Fruit fly (Drosophila melanogaster) whole organism, wandering third instar larva: ENCODE results near the gene Pgant2.

Experiments used
- Abd-B ChIP-seq: fragments of >200 bp; optimal IDR thresholded peaks from 2 replicates; lab custom pipeline; 2017; ENCODE audit warnings: missing biosample characterization, missing genetic modification characterization
- CG32264 ChIP-seq: fragments of 200-800 bp; sonication (Bioruptor generic); optimal IDR thresholded peaks from 2 replicates; lab custom pipeline; 2016; ENCODE audit warnings: missing biosample characterization, missing genetic modification characterization
- CG9705 ChIP-seq: fragments of 200-800 bp; sonication (Bioruptor generic); optimal IDR thresholded peaks from 2 replicates; lab custom pipeline; 2018; ENCODE audit warnings: missing biosample characterization, mild to moderate bottlenecking, missing genetic modification characterization
- CrebA ChIP-seq: fragments of 200-800 bp; sonication (Bioruptor generic); optimal IDR thresholded peaks from 2 replicates; lab custom pipeline; 2016; ENCODE audit warnings: missing biosample characterization, mild to moderate bottlenecking, missing genetic modification characterization, borderline replicate concordance
- Dfd ChIP-seq: fragments of >200 bp; optimal IDR thresholded peaks from 2 replicates; lab custom pipeline; 2017; ENCODE audit warnings: missing biosample characterization, missing genetic modification characterization
- Dif ChIP-seq: fragments of 200-275, 200-300 bp; sonication (Bioruptor generic); optimal IDR thresholded peaks from 2 replicates; lab custom pipeline; 2018; ENCODE audit warnings: missing biosample characterization, missing genetic modification characterization; ENCODE audit not compliant: partially characterized antibody
- GATAd ChIP-seq: sonication (Bioruptor generic); optimal IDR thresholded peaks from 2 replicates; lab custom pipeline; 2016; ENCODE audit warnings: missing biosample characterization, missing genetic modification characterization
- HLH106 ChIP-seq: fragments of 200-800 bp; optimal IDR thresholded peaks from 3 replicates; lab custom pipeline; 2019; ENCODE audit warnings: missing biosample characterization, mild to moderate bottlenecking, missing genetic modification characterization, moderate library complexity
- Hnf4 ChIP-seq: fragments of 200-800 bp; sonication (Bioruptor generic); optimal IDR thresholded peaks from 2 replicates; lab custom pipeline; 2016; ENCODE audit warnings: missing biosample characterization, mild to moderate bottlenecking, missing genetic modification characterization
- Hr78 ChIP-seq: fragments of >200 bp; optimal IDR thresholded peaks from 2 replicates; lab custom pipeline; 2017; ENCODE audit warnings: missing biosample characterization, missing genetic modification characterization
- Hr83 ChIP-seq: fragments of 200-300 bp; sonication (Bioruptor generic); optimal IDR thresholded peaks from 2 replicates; lab custom pipeline; 2016; ENCODE audit warnings: missing biosample characterization, mild to moderate bottlenecking, missing genetic modification characterization, moderate library complexity; ENCODE audit not compliant: poor library complexity, severe bottlenecking
- Jra ChIP-seq: sonication (Bioruptor generic); optimal IDR thresholded peaks from 2 replicates; lab custom pipeline; 2016; ENCODE audit warnings: missing biosample characterization, missing genetic modification characterization
- Mio ChIP-seq: sonication (Bioruptor generic); optimal IDR thresholded peaks from 2 replicates; lab custom pipeline; 2016; ENCODE audit warnings: missing biosample characterization, missing genetic modification characterization
- Myc ChIP-seq: fragments of >200 bp; optimal IDR thresholded peaks from 2 replicates; lab custom pipeline; 2017
- N ChIP-seq: fragments of >200 bp; optimal IDR thresholded peaks from 2 replicates; lab custom pipeline; 2018; ENCODE audit warnings: missing biosample characterization, missing external identifiers, missing genetic modification characterization
- OdsH ChIP-seq: fragments of 200-800 bp; sonication (Bioruptor generic); optimal IDR thresholded peaks from 2 replicates; lab custom pipeline; 2016; ENCODE audit warnings: missing biosample characterization, mild to moderate bottlenecking, missing genetic modification characterization
- Rel ChIP-seq, 2 experiments: fragments of 200-800 bp; sonication (Bioruptor generic) in 1 of 2; optimal IDR thresholded peaks; 2 replicates in 1 of 2; 3 replicates in 1 of 2; lab custom pipeline; 2016 to 2019; ENCODE audit warnings: mild to moderate bottlenecking in 2 of 2, missing biosample characterization in 2 of 2, missing genetic modification characterization in 2 of 2, moderate library complexity in 1 of 2
- Sp1 ChIP-seq: fragments of 200-800 bp; sonication (Bioruptor generic); optimal IDR thresholded peaks from 3 replicates; lab custom pipeline; 2019; ENCODE audit warnings: missing biosample characterization, mild to moderate bottlenecking, missing genetic modification characterization, moderate library complexity
- Vsx2 ChIP-seq: fragments of 200-300, 225-300 bp; sonication (Bioruptor generic); optimal IDR thresholded peaks from 2 replicates; lab custom pipeline; 2018; ENCODE audit warnings: missing biosample characterization, missing genetic modification characterization; ENCODE audit not compliant: partially characterized antibody
- brk ChIP-seq: fragments of 200-800 bp; sonication (Bioruptor generic); optimal IDR thresholded peaks from 2 replicates; lab custom pipeline; 2016; ENCODE audit warnings: missing biosample characterization, mild to moderate bottlenecking, missing genetic modification characterization
- dl ChIP-seq, 2 experiments: fragments of 175-275, 200-275 bp in 1 of 2; fragments of 200-275 bp in 1 of 2; sonication (Bioruptor generic); optimal IDR thresholded peaks; lab custom pipeline; 2018; ENCODE audit warnings: mild to moderate bottlenecking in 2 of 2, missing biosample characterization in 2 of 2, missing genetic modification characterization in 2 of 2, moderate library complexity in 2 of 2; ENCODE audit not compliant: partially characterized antibody in 2 of 2, insufficient read depth in 1 of 2
- dmrt93B ChIP-seq: fragments of 200-800 bp; sonication (Bioruptor generic); optimal IDR thresholded peaks from 2 replicates; lab custom pipeline; 2018; ENCODE audit warnings: missing biosample characterization, mild to moderate bottlenecking, missing genetic modification characterization
- dsf ChIP-seq: sonication (Bioruptor generic); optimal IDR thresholded peaks from 2 replicates; lab custom pipeline; 2016; ENCODE audit warnings: missing biosample characterization, missing genetic modification characterization, borderline replicate concordance
- ey ChIP-seq: fragments of 200-800 bp; sonication (Bioruptor generic); optimal IDR thresholded peaks from 2 replicates; lab custom pipeline; 2016; ENCODE audit warnings: missing biosample characterization, missing genetic modification characterization
- foxo ChIP-seq, 2 experiments: fragments of 200-800 bp; sonication (Bioruptor generic); optimal IDR thresholded peaks; 2 replicates in 1 of 2; 3 replicates in 1 of 2; lab custom pipeline; 2016 to 2017; ENCODE audit warnings: missing biosample characterization in 2 of 2, missing genetic modification characterization in 2 of 2
- fru ChIP-seq: fragments of 200-800 bp; sonication (Bioruptor generic); optimal IDR thresholded peaks from 3 replicates; lab custom pipeline; 2016; ENCODE audit warnings: missing biosample characterization, mild to moderate bottlenecking, missing genetic modification characterization
- h ChIP-seq: fragments of 200-800 bp; sonication (Bioruptor generic); optimal IDR thresholded peaks from 3 replicates; lab custom pipeline; 2016; ENCODE audit warnings: missing biosample characterization, mild to moderate bottlenecking, missing genetic modification characterization
- jim ChIP-seq: fragments of 175-275, 200-325 bp; sonication (Bioruptor generic); optimal IDR thresholded peaks from 2 replicates; lab custom pipeline; 2016; ENCODE audit warnings: missing biosample characterization, mild to moderate bottlenecking, missing genetic modification characterization
- lola ChIP-seq: fragments of >200 bp; optimal IDR thresholded peaks from 2 replicates; lab custom pipeline; 2017; ENCODE audit warnings: missing biosample characterization, missing genetic modification characterization
- pan ChIP-seq: fragments of >200 bp; optimal IDR thresholded peaks from 2 replicates; lab custom pipeline; 2017
- psq ChIP-seq: fragments of 200-800 bp; sonication (Bioruptor generic); optimal IDR thresholded peaks from 3 replicates; lab custom pipeline; 2017; ENCODE audit warnings: missing biosample characterization, mild to moderate bottlenecking, missing genetic modification characterization, moderate library complexity
- rgr ChIP-seq: fragments of 200-800 bp; sonication (Bioruptor generic); optimal IDR thresholded peaks from 3 replicates; lab custom pipeline; 2016; ENCODE audit warnings: missing biosample characterization, mild to moderate bottlenecking, missing genetic modification characterization
- sage ChIP-seq: fragments of 200-800 bp; sonication (Bioruptor generic); optimal IDR thresholded peaks from 2 replicates; lab custom pipeline; 2016; ENCODE audit warnings: missing biosample characterization, mild to moderate bottlenecking, missing genetic modification characterization
- sv ChIP-seq: fragments of 200-800 bp; sonication (Bioruptor generic); optimal IDR thresholded peaks from 3 replicates; lab custom pipeline; 2016; ENCODE audit warnings: missing biosample characterization, missing genetic modification characterization
- tai ChIP-seq: sonication (Bioruptor generic); optimal IDR thresholded peaks from 2 replicates; lab custom pipeline; 2016; ENCODE audit warnings: missing biosample characterization, missing genetic modification characterization
- usp ChIP-seq: fragments of >200 bp; optimal IDR thresholded peaks from 2 replicates; lab custom pipeline; 2017; ENCODE audit warnings: missing biosample characterization, missing genetic modification characterization
- woc ChIP-seq: sonication (Bioruptor generic); optimal IDR thresholded peaks from 2 replicates; lab custom pipeline; 2016; ENCODE audit warnings: missing biosample characterization, mild to moderate bottlenecking, missing genetic modification characterization

The Pgant2 gene

DNA sequence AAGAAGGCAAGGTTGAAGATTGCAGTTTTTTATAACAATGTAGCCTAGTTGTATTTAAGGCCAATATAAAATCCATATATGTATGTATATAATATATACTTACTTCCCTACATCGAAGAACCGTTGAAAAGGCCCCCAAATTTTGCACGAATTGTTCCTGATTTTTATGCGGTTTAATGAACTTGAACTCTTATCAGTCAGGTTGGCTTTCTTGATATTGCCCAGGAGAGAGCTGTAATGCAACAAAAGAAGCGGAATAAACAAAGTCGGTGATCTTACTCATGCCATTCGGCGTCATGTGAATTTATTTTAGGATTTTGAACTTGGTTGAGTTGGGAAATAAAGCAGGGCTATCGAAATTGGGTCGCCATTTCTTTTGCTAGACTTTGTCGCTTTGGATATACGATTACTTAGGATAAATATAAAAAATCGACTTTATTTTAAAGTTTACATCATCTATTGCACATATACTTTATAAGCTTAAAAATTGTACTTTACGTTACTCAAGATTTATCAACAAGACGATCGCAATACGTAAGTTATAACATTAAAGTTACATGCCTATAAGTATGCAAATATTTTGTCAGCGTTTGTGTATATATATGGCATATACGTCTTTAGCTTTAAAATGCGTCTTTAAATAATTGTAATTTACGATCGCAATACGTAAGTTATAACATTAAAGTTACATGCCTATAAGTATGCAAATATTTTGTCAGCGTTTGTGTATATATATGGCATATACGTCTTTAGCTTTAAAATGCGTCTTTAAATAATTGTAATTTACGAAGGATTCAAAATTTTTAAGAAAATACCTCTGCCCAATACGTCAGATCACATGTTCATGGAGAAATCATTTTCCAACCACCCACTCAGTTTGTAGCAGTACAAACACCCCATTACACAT lies 69.5 kb downstream of the Pgant2 start, which contains the start of gene CG8838:
Gene CG8838, plus strand, starts transcription at position 857 of the 907 bp plus-strand sequence.
- TF ChIP-seq sage (GFP tag; lab: Kevin White, UChicago) (peak; percentile 26), Rel (GFP tag; optimal IDR thresholded peaks at IDR 0.05; lab: Kevin White, UChicago) (no peak), Rel (tag; optimal IDR thresholded peaks at IDR 0.05; lab: Kevin White, UChicago) (peak; percentile 64), CrebA (GFP tag; lab: Kevin White, UChicago) (peak; percentile 35), CG9705 (GFP tag; lab: Kevin White, UChicago) (no peak), Myc (lab: Kevin White, UChicago) (peak; percentile 53)

DNA sequence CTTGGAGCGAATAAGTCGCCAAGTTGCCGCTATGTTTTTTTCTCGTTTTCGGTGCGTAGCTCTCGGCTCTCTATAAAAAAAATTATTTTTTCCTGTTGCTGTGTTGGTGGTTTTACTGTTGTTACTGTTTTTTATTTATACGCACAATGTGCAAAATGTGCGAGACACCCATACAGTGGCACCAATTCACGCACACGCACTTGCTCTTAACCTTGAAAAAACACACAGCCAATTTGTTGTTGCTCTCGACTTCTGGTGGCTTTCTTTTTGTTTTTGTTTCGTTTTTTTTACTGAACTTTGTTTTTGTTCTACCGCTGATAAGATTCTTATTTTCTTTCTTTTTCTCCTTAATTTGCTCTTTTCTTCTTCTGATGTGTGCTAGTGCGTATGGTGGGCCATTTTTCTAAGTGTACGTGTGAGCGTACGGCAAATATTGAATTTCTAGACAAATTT lies 70.3 kb downstream of the Pgant2 start:
- no peak for TF ChIP-seq foxo (GFP tag; optimal IDR thresholded peaks at IDR 0.05; lab: Kevin White, UChicago)
- TF ChIP-seq Hnf4, result peak; percentile 41
- peak; percentile 25 for TF ChIP-seq Sp1 (GFP tag; lab: Kevin White, UChicago)
- no peak for TF ChIP-seq CG9705 (GFP tag; lab: Kevin White, UChicago)
- no peak for TF ChIP-seq Dfd
- peak; percentile 9 for TF ChIP-seq Rel (GFP tag; optimal IDR thresholded peaks at IDR 0.05; lab: Kevin White, UChicago)
- no peak for TF ChIP-seq Rel (tag; optimal IDR thresholded peaks at IDR 0.05; lab: Kevin White, UChicago)
- no peak for TF ChIP-seq ey (GFP tag; lab: Kevin White, UChicago)
- TF ChIP-seq rgr (GFP tag; lab: Kevin White, UChicago), result peak; percentile 23
- TF ChIP-seq dsf (GFP tag; lab: Kevin White, UChicago), result no peak
- TF ChIP-seq fru (GFP tag; lab: Kevin White, UChicago), result no peak
- peak; percentile 7 for TF ChIP-seq CG32264
- TF ChIP-seq jim (GFP tag; lab: Kevin White, UChicago), result no peak
- no peak for TF ChIP-seq usp (GFP tag; lab: Kevin White, UChicago)

dm6 chr2L:3355791-3356190 lies 70.7 kb downstream of the Pgant2 start:
- TF ChIP-seq Hr78, result no peak
- no peak for TF ChIP-seq Mio (GFP tag; lab: Kevin White, UChicago)
- TF ChIP-seq, all 38 proteins: peak for 0

DNA sequence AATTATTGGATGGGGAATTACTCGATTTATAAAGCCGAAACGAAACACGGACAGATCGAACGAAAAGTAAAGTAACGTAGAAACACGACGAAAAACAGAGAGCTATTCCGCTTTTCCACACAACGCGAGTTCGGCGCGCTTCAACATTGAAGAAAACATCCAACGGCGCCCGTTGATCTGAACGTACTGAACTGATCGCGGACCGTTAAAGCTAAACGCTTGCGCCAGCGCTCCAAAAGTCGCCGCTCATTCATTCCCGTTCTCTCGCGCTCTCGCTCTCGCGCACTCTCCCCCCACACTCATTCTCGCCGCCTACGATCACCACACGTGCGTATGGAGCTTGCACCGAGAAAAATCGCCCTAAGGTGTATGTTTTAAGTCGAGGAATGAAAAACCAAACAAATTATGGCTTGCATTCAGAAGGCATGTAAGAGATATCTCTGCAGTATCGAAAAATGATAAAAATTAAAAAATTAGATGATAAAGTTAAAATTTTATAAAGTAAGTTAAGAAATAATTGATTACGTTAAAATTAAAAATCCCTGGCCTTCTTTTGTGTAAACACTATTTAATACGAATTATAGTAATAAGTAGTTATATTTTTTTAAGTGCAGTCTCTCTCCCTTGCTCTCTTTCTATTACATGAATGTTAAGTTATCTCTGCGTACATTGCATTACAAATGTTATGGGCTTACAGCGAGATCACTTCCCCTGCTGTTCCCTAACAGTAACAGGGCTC lies 71.7 kb downstream of the Pgant2 start, which contains the start of gene E23:
Gene E23, minus strand, starts transcription at position 188 of the 739 bp plus-strand sequence.
- TF ChIP-seq Vsx2 (GFP tag; lab: Kevin White, UChicago) (peak; percentile 80), h (GFP tag; lab: Kevin White, UChicago) (peak; percentile 96), Hr78 (no peak), N (GFP tag; lab: Kevin White, UChicago) (no peak), CG9705 (GFP tag; lab: Kevin White, UChicago) (peak; percentile 81), Sp1 (GFP tag; lab: Kevin White, UChicago) (peak; percentile 98), Jra (GFP tag; lab: Kevin White, UChicago) (peak; percentile 48), Mio (GFP tag; lab: Kevin White, UChicago) (peak; percentile 64), HLH106 (peak; percentile 96), Dfd (no peak), dmrt93B (GFP tag; lab: Kevin White, UChicago) (peak; percentile 92), Abd-B (GFP tag; lab: Kevin White, UChicago) (no peak), GATAd (peak; percentile 8), Hr83 (GFP tag; lab: Kevin White, UChicago) (no peak), dl (GFP tag; optimal IDR thresholded peaks at IDR 0.05; lab: Kevin White, UChicago; ENCODE audit: insufficient read depth in 1 of 2, partially characterized antibody in 2 of 2) (peak; percentile 96), sage (GFP tag; lab: Kevin White, UChicago) (peak; percentile 90), Myc (lab: Kevin White, UChicago) (no peak), woc (peak; percentile 81), lola (no peak), CG32264 (peak; percentile 77), Dif (GFP tag; lab: Kevin White, UChicago) (peak; percentile 98), CrebA (GFP tag; lab: Kevin White, UChicago) (no peak), psq (GFP tag; lab: Kevin White, UChicago) (peak; percentile 94), Rel (GFP tag; optimal IDR thresholded peaks at IDR 0.05; lab: Kevin White, UChicago) (peak; percentile 85), Rel (tag; optimal IDR thresholded peaks at IDR 0.05; lab: Kevin White, UChicago) (peak; percentile 91), fru (GFP tag; lab: Kevin White, UChicago) (peak; percentile 97), usp (GFP tag; lab: Kevin White, UChicago) (no peak), sv (GFP tag; lab: Kevin White, UChicago) (peak; percentile 98), OdsH (peak; percentile 97), pan (lab: Kevin White, UChicago) (no peak), brk (GFP tag; lab: Kevin White, UChicago) (peak; percentile 85), ey (GFP tag; lab: Kevin White, UChicago) (peak; percentile 92), jim (GFP tag; lab: Kevin White, UChicago) (peak; percentile 55), rgr (GFP tag; lab: Kevin White, UChicago) (peak; percentile 96), tai (GFP tag; lab: Kevin White, UChicago) (peak; percentile 52)
